Worm (Caenorhabditis elegans): ENCODE data around the gene H40L08.1.

- TF ChIP-seq snpc-4 (tag; optimal IDR thresholded peaks at IDR 0.05) (no peak), lsy-2 (tag; optimal IDR thresholded peaks at IDR 0.05) (no peak), ZK546.5 (tag; optimal IDR thresholded peaks at IDR 0.05) (no peak), nhr-25 (tag; optimal IDR thresholded peaks at IDR 0.05) (no peak), peb-1 (tag; optimal IDR thresholded peaks at IDR 0.05) (no peak), mab-5 (tag; optimal IDR thresholded peaks at IDR 0.05) (no peak), ceh-82 (tag; optimal IDR thresholded peaks at IDR 0.05) (no peak)
These were observed 30.5 kb downstream of the H40L08.1 start, which contains the start of gene H03G16.1 for ce11 chrX:15053223-15053933.
